Worm (Caenorhabditis elegans) whole organism, early embryonic: Measurements from ENCODE around the gene sdz-8.
"Not testable (repeated sequence)": the region's sequence is repeated elsewhere in the genome, so short reads cannot be mapped to it uniquely, and the experiment has no call there.

ENCODE experiments used
- B0310.2 ChIP-seq: sonication (generic microtip); optimal IDR thresholded peaks from 2 replicates; lab custom pipeline; 2016; ENCODE audit warnings: mild to moderate bottlenecking, missing genetic modification characterization, missing compliant biosample characterization
- F13C5.2 ChIP-seq: sonication (generic microtip); optimal IDR thresholded peaks from 2 replicates; lab custom pipeline; 2017; ENCODE audit warnings: mild to moderate bottlenecking, missing genetic modification characterization, inconsistent platforms, missing compliant biosample characterization
- aly-1 ChIP-seq: sonication (generic microtip); optimal IDR thresholded peaks from 2 replicates; lab custom pipeline; 2016; ENCODE audit warnings: missing genetic modification characterization, missing compliant biosample characterization
- ama-1 ChIP-seq: fragments of 150-350 bp; optimal IDR thresholded peaks from 2 replicates; lab custom pipeline; 2014
- ceh-13 ChIP-seq: fragments of 200-800 bp; sonication (Bioruptor generic); optimal IDR thresholded peaks from 2 replicates; lab custom pipeline; 2018; ENCODE audit warnings: mild to moderate bottlenecking, missing genetic modification characterization, missing compliant biosample characterization
- ceh-36 ChIP-seq: sonication (generic microtip); optimal IDR thresholded peaks from 2 replicates; lab custom pipeline; 2016; ENCODE audit warnings: missing genetic modification characterization, inconsistent platforms, missing compliant biosample characterization
- ets-7 ChIP-seq: sonication (generic microtip); optimal IDR thresholded peaks from 2 replicates; lab custom pipeline; 2016; ENCODE audit warnings: missing genotype, missing genetic modification characterization, missing compliant biosample characterization
- flt-1 ChIP-seq: fragments of 200-800 bp; sonication (Bioruptor generic); IDR thresholded peaks from 2 replicates; pipeline ENCODE4 v1.3.6; 2022; ENCODE audit warnings: missing genetic modification characterization, missing compliant biosample characterization
- hmbx-1 ChIP-seq: sonication (generic microtip); optimal IDR thresholded peaks from 2 replicates; lab custom pipeline; 2016; ENCODE audit warnings: mild to moderate bottlenecking, missing genetic modification characterization, missing compliant biosample characterization
- hmg-4 ChIP-seq: fragments of 200-800 bp; sonication (Bioruptor generic); optimal IDR thresholded peaks from 2 replicates; lab custom pipeline; 2018; ENCODE audit warnings: mild to moderate bottlenecking, missing genetic modification characterization, missing compliant biosample characterization
- hnd-1 ChIP-seq: sonication (generic microtip); optimal IDR thresholded peaks from 2 replicates; lab custom pipeline; 2016; ENCODE audit warnings: missing genetic modification characterization, missing compliant biosample characterization
- pes-1 ChIP-seq: fragments of 200-800 bp; sonication (Bioruptor generic); IDR thresholded peaks from 2 replicates; pipeline ENCODE4 v1.3.6; 2022; ENCODE audit warnings: missing genetic modification reagents, missing genetic modification characterization, missing compliant biosample characterization
- scrt-1 ChIP-seq: fragments of 200-800 bp; sonication (Bioruptor generic); IDR thresholded peaks from 2 replicates; pipeline ENCODE4 v1.3.6; 2022; ENCODE audit warnings: missing genetic modification characterization, missing compliant biosample characterization
- sea-1 ChIP-seq: fragments of 200-800 bp; sonication (Bioruptor generic); conservative IDR thresholded peaks from 2 replicates; pipeline ENCODE4 v1.3.6; 2022; ENCODE audit warnings: missing genetic modification characterization, missing compliant biosample characterization
- tbx-11 ChIP-seq: fragments of 200-800 bp; sonication (Bioruptor generic); IDR thresholded peaks from 2 replicates; pipeline ENCODE4 v1.3.6; 2022; ENCODE audit warnings: missing genetic modification characterization, missing compliant biosample characterization
- tbx-37 ChIP-seq: fragments of 200-800 bp; sonication (Bioruptor generic); conservative IDR thresholded peaks from 2 replicates; pipeline ENCODE4 v1.3.6; 2022; ENCODE audit warnings: missing genetic modification reagents, missing genetic modification characterization, missing compliant biosample characterization
- tra-4 ChIP-seq: sonication (generic microtip); optimal IDR thresholded peaks from 2 replicates; lab custom pipeline; 2017; ENCODE audit warnings: missing genetic modification characterization, missing compliant biosample characterization

sdz-8 gene

DNA sequence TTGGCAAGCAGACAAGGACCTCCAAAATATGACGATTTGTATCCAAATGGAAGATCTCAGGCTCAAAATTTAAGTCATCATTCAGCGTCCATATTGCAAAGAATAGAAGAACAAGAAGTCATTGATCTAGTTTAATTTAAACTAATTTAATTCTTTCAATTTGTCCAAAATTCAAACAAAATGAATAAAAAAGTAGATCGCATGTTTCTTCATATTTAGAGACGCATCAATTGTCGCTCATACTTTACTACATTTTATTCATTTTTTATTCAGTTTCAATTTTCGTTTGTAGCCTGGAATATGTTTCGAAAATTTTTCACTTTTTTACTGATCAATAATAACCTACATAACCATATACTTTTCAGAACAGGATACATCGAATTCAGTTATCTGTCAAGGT, 23.5 kb downstream of the sdz-8 start, which contains the start of gene T11F9.21:
Gene T11F9.21 (plus strand): TSS at position 301 of the 400 bp plus-strand sequence.
- TF ChIP-seq tra-4, result no peak
- no peak for TF ChIP-seq tbx-11
- no peak for TF ChIP-seq ama-1 (lab: Kevin White, UChicago)
- no peak for TF ChIP-seq flt-1 (GFP tag; lab: Robert Waterston, UW)
- no peak for TF ChIP-seq ets-7 (tag; lab: Kevin White, UChicago)
- no peak for TF ChIP-seq hmg-4
- TF ChIP-seq pes-1 (GFP tag; lab: Robert Waterston, UW), result no peak
- TF ChIP-seq ceh-13 (GFP tag; lab: Kevin White, UChicago), result no peak
- no peak for TF ChIP-seq aly-1 (tag; lab: Kevin White, UChicago)
- no peak for TF ChIP-seq hmbx-1
- TF ChIP-seq F13C5.2 (tag; lab: Kevin White, UChicago), result no peak
- no peak for TF ChIP-seq ceh-36 (tag; lab: Kevin White, UChicago)

DNA sequence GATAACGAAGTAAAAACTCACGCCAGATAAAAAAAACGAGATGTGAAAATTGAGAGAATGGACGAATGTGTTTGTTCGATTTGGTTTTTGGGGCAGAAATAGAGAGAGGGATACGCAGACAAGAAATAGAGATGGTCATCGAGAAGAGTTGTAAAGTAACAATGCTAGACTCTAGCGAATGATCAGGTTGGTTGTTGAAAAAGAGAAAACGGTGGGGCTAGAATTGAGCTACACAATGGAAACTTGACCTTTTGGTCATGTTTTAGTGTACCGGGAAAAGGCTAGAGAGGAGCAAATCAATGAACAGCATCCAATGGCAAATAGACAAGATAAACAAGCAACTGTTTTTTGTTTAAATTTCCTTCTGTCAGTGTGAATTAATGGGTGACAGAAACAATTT, 25.6 kb downstream of the sdz-8 start, which contains the start of gene dhs-19:
Gene dhs-19 (minus strand): TSS at position 101 of the 400 bp plus-strand sequence.
- no peak for TF ChIP-seq scrt-1 (GFP tag; lab: Robert Waterston, UW)
- TF ChIP-seq tbx-11, result no peak
- no peak for TF ChIP-seq tra-4
- no peak for TF ChIP-seq ama-1 (lab: Kevin White, UChicago)
- TF ChIP-seq ceh-13 (GFP tag; lab: Kevin White, UChicago), result no peak
- TF ChIP-seq tbx-37 (GFP tag; lab: Robert Waterston, UW), result no peak
- TF ChIP-seq hmbx-1, result no peak
- no peak for TF ChIP-seq pes-1 (GFP tag; lab: Robert Waterston, UW)
- TF ChIP-seq sea-1 (GFP tag; lab: Robert Waterston, UW), result no peak
- no peak for TF ChIP-seq aly-1 (tag; lab: Kevin White, UChicago)
- TF ChIP-seq ets-7 (tag; lab: Kevin White, UChicago), result no peak
- no peak for TF ChIP-seq flt-1 (GFP tag; lab: Robert Waterston, UW)
- TF ChIP-seq F13C5.2 (tag; lab: Kevin White, UChicago), result no peak
- TF ChIP-seq ceh-36 (tag; lab: Kevin White, UChicago), result no peak

DNA sequence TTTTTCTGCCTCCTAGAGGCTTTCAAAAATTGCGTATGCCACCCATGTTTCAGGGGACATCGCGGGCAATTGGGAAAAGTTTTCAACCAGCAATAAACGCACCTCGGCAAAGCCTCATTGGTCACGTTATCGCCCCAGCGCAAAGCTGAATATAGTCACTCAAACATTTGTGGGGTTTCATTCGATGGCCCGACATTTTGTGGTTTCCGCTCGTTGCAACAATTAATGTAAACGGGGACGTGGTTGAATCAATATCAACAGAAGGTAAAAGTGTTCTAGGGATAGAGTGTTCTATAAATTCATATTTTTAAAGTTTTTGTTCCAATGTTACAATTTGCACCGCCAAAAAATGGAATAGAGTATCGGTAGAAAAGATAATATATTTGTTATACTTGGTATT, 27.7 kb downstream of the sdz-8 start:
- TF ChIP-seq ceh-36 (tag; lab: Kevin White, UChicago) (no peak), ets-7 (tag; lab: Kevin White, UChicago) (no peak), F13C5.2 (tag; lab: Kevin White, UChicago) (no peak), hnd-1 (tag; lab: Kevin White, UChicago) (no peak), tra-4 (no peak), hmg-4 (no peak), flt-1 (GFP tag; lab: Robert Waterston, UW) (no peak), scrt-1 (GFP tag; lab: Robert Waterston, UW) (no peak)

- TF ChIP-seq F13C5.2 (tag; lab: Kevin White, UChicago) (no peak), ceh-36 (tag; lab: Kevin White, UChicago) (no peak), tra-4 (no peak), hnd-1 (tag; lab: Kevin White, UChicago) (no peak), hmbx-1 (no peak), sea-1 (GFP tag; lab: Robert Waterston, UW) (no peak), tbx-37 (GFP tag; lab: Robert Waterston, UW) (no peak), aly-1 (tag; lab: Kevin White, UChicago) (no peak), flt-1 (GFP tag; lab: Robert Waterston, UW) (no peak), B0310.2 (tag; lab: Kevin White, UChicago) (no peak), pes-1 (GFP tag; lab: Robert Waterston, UW) (no peak), ets-7 (tag; lab: Kevin White, UChicago) (no peak)
Observed at ce11 chrV:11486680-11487079, 29.3 kb downstream of the sdz-8 start, which contains the start of gene T11F9.10. T11F9.10 (plus strand) TSS chrV:11486980.

DNA sequence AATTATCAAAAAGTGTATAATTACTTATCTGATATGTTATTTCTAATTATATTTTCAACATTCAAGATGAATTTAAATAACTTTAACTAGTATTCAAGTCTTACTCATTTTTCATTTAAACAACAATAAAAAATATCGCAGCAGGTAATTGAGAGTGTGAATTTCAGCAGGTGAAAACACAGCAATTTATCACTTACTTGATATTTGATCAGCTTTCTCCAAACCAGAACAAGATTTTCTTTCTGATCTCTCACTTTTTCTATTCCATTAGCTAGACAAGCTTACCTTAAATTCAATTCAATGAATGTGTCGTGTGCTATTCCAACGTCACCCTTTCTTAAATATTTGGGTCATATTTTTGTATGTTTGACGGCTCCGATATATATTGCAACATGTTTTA, 30.4 kb downstream of the sdz-8 start, which contains the start of gene srh-1:
Gene srh-1 (plus strand): TSS at position 301 of the 400 bp plus-strand sequence.
- TF ChIP-seq ets-7 (tag; lab: Kevin White, UChicago) (no peak), hmbx-1 (no peak), scrt-1 (GFP tag; lab: Robert Waterston, UW) (no peak), tbx-11 (no peak), ceh-13 (GFP tag; lab: Kevin White, UChicago) (no peak), aly-1 (tag; lab: Kevin White, UChicago) (no peak), ama-1 (lab: Kevin White, UChicago) (no peak), sea-1 (GFP tag; lab: Robert Waterston, UW) (no peak), ceh-36 (tag; lab: Kevin White, UChicago) (no peak), hmg-4 (no peak), pes-1 (GFP tag; lab: Robert Waterston, UW) (no peak), B0310.2 (tag; lab: Kevin White, UChicago) (no peak), tra-4 (no peak), hnd-1 (tag; lab: Kevin White, UChicago) (no peak), F13C5.2 (tag; lab: Kevin White, UChicago) (no peak), tbx-37 (GFP tag; lab: Robert Waterston, UW) (no peak), flt-1 (GFP tag; lab: Robert Waterston, UW) (no peak)

ce11 chrV:11484404-11484803, 31.6 kb downstream of the sdz-8 start:
- no peak for TF ChIP-seq tra-4
- TF ChIP-seq pes-1 (GFP tag; lab: Robert Waterston, UW), result no peak
- TF ChIP-seq ama-1 (lab: Kevin White, UChicago), result no peak
- TF ChIP-seq tbx-11, result 0 out of 2 replicates have a peak, but pooled peaks have one; percentile 9
- TF ChIP-seq ceh-36 (tag; lab: Kevin White, UChicago), result no peak
- TF ChIP-seq F13C5.2 (tag; lab: Kevin White, UChicago), result no peak
- TF ChIP-seq hmg-4, result no peak
- TF ChIP-seq hnd-1 (tag; lab: Kevin White, UChicago), result no peak

ce11 chrV:11483580-11484092, 32.4 kb downstream of the sdz-8 start, which contains the start of gene col-157:
col-157 (plus strand) TSS chrV:11484042.
- not testable (repeated sequence) for TF ChIP-seq sea-1 (GFP tag; lab: Robert Waterston, UW); hmg-4; tbx-37 (GFP tag; lab: Robert Waterston, UW)
